Worm (Caenorhabditis elegans) whole organism, midembryonic: ENCODE results near the gene aat-7.

Source experiments
- T22C8.4 ChIP-seq: fragments of 200-800 bp; sonication (Bioruptor generic); IDR thresholded peaks from 2 replicates; pipeline ENCODE4 v1.3.6; 2022; ENCODE audit warnings: missing genetic modification characterization, missing compliant biosample characterization
- cog-1 ChIP-seq: sonication (generic microtip); optimal IDR thresholded peaks from 2 replicates; lab custom pipeline; 2016; ENCODE audit warnings: missing genetic modification characterization, missing compliant biosample characterization
- ztf-23 ChIP-seq: fragments of 200-800 bp; sonication (Bioruptor generic); IDR thresholded peaks from 2 replicates; pipeline ENCODE4 v1.3.6; 2022; ENCODE audit warnings: missing genetic modification reagents, missing genetic modification characterization, missing compliant biosample characterization

- TF ChIP-seq cog-1 (no peak), T22C8.4 (GFP tag; lab: Robert Waterston, UW) (no peak), ztf-23 (GFP tag; lab: Robert Waterston, UW) (no peak)
Observed at ce11 chrII:1344524-1345119, 42.0 kb upstream of the aat-7 start.
